Worm (Caenorhabditis elegans): ENCODE measurements around the gene dhcr-24.
A peak's percentile ranks its signal among the peaks of the same experiment; 100 is the strongest.

Gene dhcr-24

ce11 chrX:2596605-2597004, 32.7 kb upstream of the dhcr-24 start:
- no peak for TF ChIP-seq ztf-18 (tag; optimal IDR thresholded peaks at IDR 0.05)
- no peak for TF ChIP-seq attf-6 (GFP tag; IDR thresholded peaks at IDR 0.05)
- TF ChIP-seq F23B12.7 (tag; optimal IDR thresholded peaks at IDR 0.05; ENCODE audit: insufficient read depth), result no peak
- no peak for TF ChIP-seq rec-8 (tag; optimal IDR thresholded peaks at IDR 0.05)
- TF ChIP-seq F10E7.11 (tag; optimal IDR thresholded peaks at IDR 0.05), result no peak
- no peak for TF ChIP-seq B0261.1 (tag; optimal IDR thresholded peaks at IDR 0.05)

- TF ChIP-seq nfya-2 (GFP tag; IDR thresholded peaks at IDR 0.05) (no peak), aptf-3 (GFP tag; IDR thresholded peaks at IDR 0.05) (no peak), ceh-27 (GFP tag; optimal IDR thresholded peaks at IDR 0.05) (no peak), ama-1 (optimal IDR thresholded peaks at IDR 0.05) (no peak), ama-1 (GFP tag; optimal IDR thresholded peaks at IDR 0.05) (no peak)
These were observed 31.8 kb upstream of the dhcr-24 start for ce11 chrX:2595757-2596059.

ce11 chrX:2595027-2595756, 31.2 kb upstream of the dhcr-24 start:
- TF ChIP-seq hlh-26 (GFP tag; conservative IDR thresholded peaks at IDR 0.05), result no peak
- TF ChIP-seq ets-4 (GFP tag; optimal IDR thresholded peaks at IDR 0.05), result no peak
- TF ChIP-seq lin-40 (tag; optimal IDR thresholded peaks at IDR 0.05), result peak; percentile 4

- no peak for TF ChIP-seq madf-3 (GFP tag; IDR thresholded peaks at IDR 0.05)
- TF ChIP-seq fkh-3 (tag; optimal IDR thresholded peaks at IDR 0.05), result no peak
- TF ChIP-seq ceh-91 (GFP tag; IDR thresholded peaks at IDR 0.05), result no peak
- TF ChIP-seq nfya-1 (tag; optimal IDR thresholded peaks at IDR 0.05; ENCODE audit: borderline replicate concordance, insufficient read depth), result no peak
- no peak for TF ChIP-seq mes-4 (tag; optimal IDR thresholded peaks at IDR 0.05)
- TF ChIP-seq F10E7.11 (tag; optimal IDR thresholded peaks at IDR 0.05), result no peak
- TF ChIP-seq dpff-1 (tag; optimal IDR thresholded peaks at IDR 0.05), result no peak
- no peak for TF ChIP-seq ccch-3 (GFP tag; optimal IDR thresholded peaks at IDR 0.05)
- no peak for TF ChIP-seq F37B4.10 (GFP tag; IDR thresholded peaks at IDR 0.05)
- no peak for TF ChIP-seq athp-1 (tag; optimal IDR thresholded peaks at IDR 0.05)
These were observed 29.8 kb upstream of the dhcr-24 start, which contains the start of the genes nhr-40 and T03G6.7 for ce11 chrX:2593703-2594102. Gene nhr-40 (plus strand): TSS chrX:2594003. Gene T03G6.7 (plus strand): TSS chrX:2594039.

- TF ChIP-seq F57A8.1 (GFP tag; optimal IDR thresholded peaks at IDR 0.05) (no peak), sptf-2 (GFP tag; optimal IDR thresholded peaks at IDR 0.05) (no peak), Y56A3A.18 (GFP tag; IDR thresholded peaks at IDR 0.05) (no peak), ccch-3 (GFP tag; optimal IDR thresholded peaks at IDR 0.05) (no peak), nhr-80 (tag; optimal IDR thresholded peaks at IDR 0.05) (peak; percentile 68), F33H1.4 (GFP tag; IDR thresholded peaks at IDR 0.05) (no peak), snpc-3.4 (tag; optimal IDR thresholded peaks at IDR 0.05) (no peak), zfh-2 (GFP tag; conservative IDR thresholded peaks at IDR 0.05) (no peak), lin-40 (tag; optimal IDR thresholded peaks at IDR 0.05) (peak; percentile 63), F10E7.11 (tag; optimal IDR thresholded peaks at IDR 0.05) (no peak)
These were observed 28.8 kb upstream of the dhcr-24 start for ce11 chrX:2592670-2593280.
